Worm (Caenorhabditis elegans): ENCODE results near the gene Y39E4B.6.

Gene Y39E4B.6

ce11 chrIII:13056735-13057134 lies 13.8 kb upstream of the Y39E4B.6 start (continued):
- no peak for TF ChIP-seq unc-30 (tag; optimal IDR thresholded peaks at IDR 0.05)
- TF ChIP-seq sox-4 (tag; optimal IDR thresholded peaks at IDR 0.05), result no peak
- no peak for TF ChIP-seq aly-2 (tag; optimal IDR thresholded peaks at IDR 0.05)
- no peak for TF ChIP-seq jun-1 (tag; optimal IDR thresholded peaks at IDR 0.05)
- TF ChIP-seq C34B4.2 (tag; optimal IDR thresholded peaks at IDR 0.05), result no peak
- TF ChIP-seq unc-86 (tag; optimal IDR thresholded peaks at IDR 0.05), result no peak
- no peak for TF ChIP-seq grh-1 (GFP tag; IDR thresholded peaks at IDR 0.05)
- TF ChIP-seq blmp-1 (tag; optimal IDR thresholded peaks at IDR 0.05), result no peak

ce11 chrIII:13058140-13058539 lies 12.4 kb upstream of the Y39E4B.6 start:
- TF ChIP-seq blmp-1 (tag; optimal IDR thresholded peaks at IDR 0.05) (peak; percentile 45), ceh-88 (GFP tag; IDR thresholded peaks at IDR 0.05) (no peak), lin-35 (GFP tag; optimal IDR thresholded peaks at IDR 0.05) (no peak), pag-3 (tag; optimal IDR thresholded peaks at IDR 0.05; ENCODE audit: borderline replicate concordance, insufficient read depth) (no peak), lsy-2 (tag; optimal IDR thresholded peaks at IDR 0.05) (peak in 1 of 2 experiments; percentile 26), nhr-85 (tag) (peak; percentile 72), egl-13 (tag; optimal IDR thresholded peaks at IDR 0.05) (no peak)

- no peak for TF ChIP-seq lin-13 (GFP tag; optimal IDR thresholded peaks at IDR 0.05)
- no peak for TF ChIP-seq dpl-1 (GFP tag; optimal IDR thresholded peaks at IDR 0.05)
- no peak for TF ChIP-seq sptf-1 (tag; optimal IDR thresholded peaks at IDR 0.05)
- peak in 1 of 2 experiments; percentile 41 for TF ChIP-seq lin-35 (GFP tag; optimal IDR thresholded peaks at IDR 0.05)
- TF ChIP-seq nhr-85 (tag), result no peak
- TF ChIP-seq lin-14 (GFP tag; optimal IDR thresholded peaks at IDR 0.05), result peak; percentile 58
- no peak for TF ChIP-seq jun-1 (tag; optimal IDR thresholded peaks at IDR 0.05)
- peak; percentile 81 for TF ChIP-seq elt-2 (tag; optimal IDR thresholded peaks at IDR 0.05)
- TF ChIP-seq pqm-1 (tag; optimal IDR thresholded peaks at IDR 0.05), result peak; percentile 85
- TF ChIP-seq blmp-1 (tag; optimal IDR thresholded peaks at IDR 0.05), result peak; percentile 21
- peak; percentile 29 for TF ChIP-seq tlp-1 (tag; optimal IDR thresholded peaks at IDR 0.05)
Measured at ce11 chrIII:13059335-13059734, 11.2 kb upstream of the Y39E4B.6 start.

ce11 chrIII:13061136-13061535 lies 9.4 kb upstream of the Y39E4B.6 start:
- peak; percentile 10 for TF ChIP-seq unc-62 (GFP tag; optimal IDR thresholded peaks at IDR 0.05)
- TF ChIP-seq elt-3 (tag; optimal IDR thresholded peaks at IDR 0.05), result peak in 2 of 6 experiments; percentile 71 to 83
- TF ChIP-seq zag-1 (tag; optimal IDR thresholded peaks at IDR 0.05), result peak; percentile 92
- peak; percentile 97 for TF ChIP-seq fkh-8 (tag; optimal IDR thresholded peaks at IDR 0.05)
- peak; percentile 42 for TF ChIP-seq ceh-90 (tag; optimal IDR thresholded peaks at IDR 0.05)
- peak; percentile 54 for TF ChIP-seq aha-1 (tag; optimal IDR thresholded peaks at IDR 0.05)
- TF ChIP-seq fkh-10 (GFP tag; optimal IDR thresholded peaks at IDR 0.05), result peak; percentile 97
- peak; percentile 76 to 95 (median 91) for TF ChIP-seq ceh-82 (tag; optimal IDR thresholded peaks at IDR 0.05)
- TF ChIP-seq lin-35 (GFP tag; optimal IDR thresholded peaks at IDR 0.05), result peak; percentile 87 to 91
- TF ChIP-seq zip-4 (GFP tag; optimal IDR thresholded peaks at IDR 0.05), result peak; percentile 65
- peak; percentile 94 for TF ChIP-seq irx-1 (tag; optimal IDR thresholded peaks at IDR 0.05)
- TF ChIP-seq sptf-1 (tag; optimal IDR thresholded peaks at IDR 0.05), result no peak
- peak; percentile 99 for TF ChIP-seq tbx-2 (tag; optimal IDR thresholded peaks at IDR 0.05)
- peak; percentile 81 for TF ChIP-seq sox-4 (tag; optimal IDR thresholded peaks at IDR 0.05)
- no peak for TF ChIP-seq unc-98 (GFP tag; IDR thresholded peaks at IDR 0.05)
- peak; percentile 90 for TF ChIP-seq grh-1 (GFP tag; IDR thresholded peaks at IDR 0.05)
- TF ChIP-seq isw-1 (GFP tag; IDR thresholded peaks at IDR 0.05), result peak; percentile 80
- peak; percentile 48 for TF ChIP-seq unc-30 (tag; optimal IDR thresholded peaks at IDR 0.05)
- TF ChIP-seq nhr-84 (tag; optimal IDR thresholded peaks at IDR 0.05), result no peak
- peak; percentile 76 for TF ChIP-seq C04F5.9 (tag; optimal IDR thresholded peaks at IDR 0.05)
- peak; percentile 98 for TF ChIP-seq snu-23 (GFP tag; optimal IDR thresholded peaks at IDR 0.05)
- TF ChIP-seq blmp-1 (tag; optimal IDR thresholded peaks at IDR 0.05), result peak; percentile 55
- peak; percentile 90 to 96 for TF ChIP-seq efl-1 (optimal IDR thresholded peaks at IDR 0.05)
- peak; percentile 68 to 97 for TF ChIP-seq efl-1 (GFP tag; optimal IDR thresholded peaks at IDR 0.05 in 1 of 2)
- TF ChIP-seq vab-15 (tag; optimal IDR thresholded peaks at IDR 0.05), result no peak
- peak; percentile 67 for TF ChIP-seq ceh-88 (GFP tag; IDR thresholded peaks at IDR 0.05)
- TF ChIP-seq nhr-237 (tag; optimal IDR thresholded peaks at IDR 0.05), result peak; percentile 83
- no peak for TF ChIP-seq ets-5 (GFP tag; IDR thresholded peaks at IDR 0.05)
- peak; percentile 74 for TF ChIP-seq sup-37 (GFP tag; optimal IDR thresholded peaks at IDR 0.05)
- peak; percentile 38 for TF ChIP-seq F16B12.6 (tag; optimal IDR thresholded peaks at IDR 0.05)
- peak; percentile 65 to 75 (median 73) for TF ChIP-seq dpl-1 (GFP tag; optimal IDR thresholded peaks at IDR 0.05)
- TF ChIP-seq lin-39 (tag; optimal IDR thresholded peaks at IDR 0.05), result peak; percentile 94
- TF ChIP-seq lir-3 (tag; optimal IDR thresholded peaks at IDR 0.05; ENCODE audit: poor library complexity), result peak; percentile 88
- peak; percentile 50 for TF ChIP-seq nhr-76 (tag; optimal IDR thresholded peaks at IDR 0.05)

Data from whole organism, L1 larva.